Worm (Caenorhabditis elegans): Measurements from ENCODE around the gene F07E5.8.

- TF ChIP-seq T22C8.4 (GFP tag; IDR thresholded peaks at IDR 0.05) (no peak), ref-1 (GFP tag; conservative IDR thresholded peaks at IDR 0.05) (no peak), flt-1 (GFP tag; IDR thresholded peaks at IDR 0.05) (no peak)
These were observed 41.4 kb upstream of the F07E5.8 start, which contains the start of gene srh-195 for ce11 chrII:2116794-2117193.
